Worm (Caenorhabditis elegans): ENCODE results near the gene sre-8.

- no peak for TF ChIP-seq him-1 (tag; optimal IDR thresholded peaks at IDR 0.05)
- no peak for TF ChIP-seq W03F9.2 (tag; optimal IDR thresholded peaks at IDR 0.05)
Observed at ce11 chrV:14246761-14247160, 10.2 kb upstream of the sre-8 start, which contains the start of gene K02E11.3.

Data from whole organism, L4/young adult.